Worm (Caenorhabditis elegans) whole organism, midembryonic: ENCODE measurements around the gene snap-1.

Experiments used
- T22C8.4 ChIP-seq: fragments of 200-800 bp; sonication (Bioruptor generic); IDR thresholded peaks from 2 replicates; pipeline ENCODE4 v1.3.6; 2022; ENCODE audit warnings: missing genetic modification characterization, missing compliant biosample characterization
- cog-1 ChIP-seq: sonication (generic microtip); optimal IDR thresholded peaks from 2 replicates; lab custom pipeline; 2016; ENCODE audit warnings: missing genetic modification characterization, missing compliant biosample characterization
- flt-1 ChIP-seq: fragments of 200-800 bp; sonication (Bioruptor generic); IDR thresholded peaks from 2 replicates; pipeline ENCODE4 v1.3.6; 2022; ENCODE audit warnings: missing genetic modification characterization, missing compliant biosample characterization
- klf-2 ChIP-seq: fragments of 200-800 bp; sonication (Bioruptor generic); conservative IDR thresholded peaks from 2 replicates; pipeline ENCODE4 v1.3.6; 2022; ENCODE audit warnings: missing genetic modification reagents, missing genetic modification characterization, missing compliant biosample characterization
- ref-1 ChIP-seq: fragments of 200-800 bp; sonication (Bioruptor generic); conservative IDR thresholded peaks from 2 replicates; pipeline ENCODE4 v1.3.6; 2022; ENCODE audit warnings: missing genetic modification reagents, missing genetic modification characterization, missing compliant biosample characterization
- ztf-23 ChIP-seq: fragments of 200-800 bp; sonication (Bioruptor generic); IDR thresholded peaks from 2 replicates; pipeline ENCODE4 v1.3.6; 2022; ENCODE audit warnings: missing genetic modification reagents, missing genetic modification characterization, missing compliant biosample characterization

DNA sequence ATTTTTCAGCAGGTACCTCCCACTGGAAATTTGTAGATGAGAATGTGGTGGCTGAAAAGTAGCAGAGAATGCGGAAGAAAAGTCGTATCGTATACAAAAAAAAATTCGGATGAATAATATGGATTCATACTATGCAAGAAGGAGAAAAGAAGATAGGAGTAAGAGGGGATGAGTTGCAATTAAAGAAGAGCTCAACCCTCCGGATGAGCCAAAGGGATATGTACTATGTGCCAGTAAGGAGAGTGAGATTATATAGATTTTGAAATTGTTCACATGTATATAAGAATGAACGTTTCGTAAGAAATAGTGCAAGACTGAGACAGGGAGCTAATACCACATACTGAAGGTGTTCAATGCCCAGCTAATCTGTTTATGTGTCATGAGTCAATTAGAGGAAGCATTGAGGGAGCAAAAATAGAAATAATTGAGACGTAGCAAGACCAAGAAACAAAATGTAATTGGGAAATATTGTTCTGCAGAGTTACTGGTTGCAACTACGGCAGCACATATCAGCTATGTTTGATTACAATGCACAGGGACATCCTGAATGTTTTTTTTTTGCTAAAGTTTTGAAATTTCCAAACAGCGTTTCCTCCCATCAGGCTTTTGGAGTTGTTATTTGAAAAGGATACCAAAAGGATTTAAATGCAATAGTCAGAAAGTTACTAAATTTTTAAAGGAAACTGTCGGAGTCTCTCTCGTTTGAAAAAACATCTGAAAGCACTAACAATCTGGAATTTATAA lies 38.0 kb downstream of the snap-1 start, which contains the start of gene F20D6.8:
- TF ChIP-seq T22C8.4 (GFP tag; lab: Robert Waterston, UW) (no peak), ref-1 (GFP tag; lab: Robert Waterston, UW) (no peak), ztf-23 (GFP tag; lab: Robert Waterston, UW) (no peak), flt-1 (GFP tag; lab: Robert Waterston, UW) (no peak), cog-1 (tag; lab: Kevin White, UChicago) (no peak), klf-2 (GFP tag; lab: Robert Waterston, UW) (no peak)
